Worm (Caenorhabditis elegans) whole organism, L3 larva: Measurements from ENCODE around the gene C35D10.12.

Experiments
- R02D3.7 ChIP-seq: fragments of 150-350 bp; optimal IDR thresholded peaks from 2 replicates; lab custom pipeline; 2014; ENCODE audit warnings: missing biosample characterization, missing genetic modification characterization
- ZK546.5 ChIP-seq: sonication (generic microtip); optimal IDR thresholded peaks from 2 replicates; lab custom pipeline; 2017; ENCODE audit warnings: missing biosample characterization, missing genetic modification characterization
- aly-2 ChIP-seq: fragments of 150-350 bp; optimal IDR thresholded peaks from 2 replicates; lab custom pipeline; 2014; ENCODE audit warnings: missing biosample characterization, missing genetic modification characterization
- ama-1 ChIP-seq: fragments of 150-350 bp; optimal IDR thresholded peaks from 2 replicates; lab custom pipeline; 2018
- ceh-28 ChIP-seq: fragments of 150-350 bp; optimal IDR thresholded peaks from 2 replicates; lab custom pipeline; 2014; ENCODE audit warnings: missing biosample characterization, missing genetic modification reagents, missing genetic modification characterization
- ceh-82 ChIP-seq: fragments of 150-350 bp; optimal IDR thresholded peaks from 2 replicates; lab custom pipeline; 2014; ENCODE audit warnings: missing biosample characterization, missing genetic modification characterization
- ceh-9 ChIP-seq: sonication (generic microtip); optimal IDR thresholded peaks from 2 replicates; lab custom pipeline; 2018; ENCODE audit warnings: missing biosample characterization, missing genetic modification characterization
- daf-12 ChIP-seq: fragments of 150-350 bp; optimal IDR thresholded peaks from 2 replicates; lab custom pipeline; 2014; ENCODE audit warnings: missing biosample characterization, missing genetic modification reagents, missing genetic modification characterization
- egl-5 ChIP-seq: fragments of 150-350 bp; optimal IDR thresholded peaks from 2 replicates; lab custom pipeline; 2017; ENCODE audit warnings: missing biosample characterization, missing genetic modification reagents, missing genetic modification characterization, inconsistent platforms
- elt-1 ChIP-seq: fragments of 150-350 bp; optimal IDR thresholded peaks from 2 replicates; lab custom pipeline; 2014; ENCODE audit warnings: missing biosample characterization, missing genetic modification characterization
- elt-2 ChIP-seq: sonication (generic microtip); optimal IDR thresholded peaks from 2 replicates; lab custom pipeline; 2016; ENCODE audit warnings: missing genetic modification reagents, mild to moderate bottlenecking, missing genetic modification characterization, missing compliant biosample characterization
- elt-3 ChIP-seq, 3 experiments: fragments of 150-350 bp in 1 of 3; sonication (generic microtip) in 2 of 3; optimal IDR thresholded peaks; 2 replicates in 2 of 3; 4 replicates in 1 of 3; lab custom pipeline; 2014 to 2017; ENCODE audit warnings: missing biosample characterization in 3 of 3, missing genetic modification characterization in 3 of 3
- eor-1 ChIP-seq, 2 experiments: fragments of 150-350 bp; optimal IDR thresholded peaks; 2 replicates each; lab custom pipeline; 2014 to 2018; ENCODE audit warnings: missing biosample characterization in 2 of 2, missing genetic modification characterization in 2 of 2
- fkh-10 ChIP-seq: sonication (generic microtip); optimal IDR thresholded peaks from 2 replicates; lab custom pipeline; 2017; ENCODE audit warnings: missing biosample characterization, missing genetic modification reagents, missing genetic modification characterization
- fos-1 ChIP-seq: fragments of 150-350 bp; optimal IDR thresholded peaks from 2 replicates; lab custom pipeline; 2014; ENCODE audit warnings: missing biosample characterization, missing genetic modification characterization
- hmg-11 ChIP-seq: sonication (generic microtip); optimal IDR thresholded peaks from 2 replicates; lab custom pipeline; 2016; ENCODE audit warnings: missing genetic modification characterization, missing compliant biosample characterization
- jun-1 ChIP-seq: fragments of 150-350 bp; optimal IDR thresholded peaks from 2 replicates; lab custom pipeline; 2014; ENCODE audit warnings: missing biosample characterization, missing genetic modification reagents, missing genetic modification characterization
- lin-15B ChIP-seq: fragments of 150-350 bp; optimal IDR thresholded peaks from 2 replicates; lab custom pipeline; 2014; ENCODE audit warnings: missing biosample characterization, missing genetic modification characterization
- lin-39 ChIP-seq: fragments of 150-350 bp; optimal IDR thresholded peaks from 2 replicates; lab custom pipeline; 2018; ENCODE audit warnings: missing biosample characterization, missing genetic modification reagents, missing genetic modification characterization
- lsy-12 ChIP-seq: sonication (generic microtip); optimal IDR thresholded peaks from 2 replicates; lab custom pipeline; 2016; ENCODE audit warnings: mild to moderate bottlenecking, missing genetic modification characterization, missing compliant biosample characterization
- mml-1 ChIP-seq: fragments of 150-350 bp; sonication (generic microtip); optimal IDR thresholded peaks from 3 replicates; lab custom pipeline; 2014; ENCODE audit warnings: missing biosample characterization, missing genetic modification characterization
- nfya-1 ChIP-seq: sonication (generic microtip); optimal IDR thresholded peaks from 2 replicates; lab custom pipeline; 2017; ENCODE audit warnings: missing genetic modification characterization, mild to moderate bottlenecking, missing compliant biosample characterization, antibody characterized with exemption, moderate library complexity; ENCODE audit not compliant: insufficient read depth
- nhr-11 ChIP-seq: fragments of 150-350 bp; optimal IDR thresholded peaks from 2 replicates; lab custom pipeline; 2014; ENCODE audit warnings: missing biosample characterization, missing genetic modification characterization
- nhr-12 ChIP-seq: fragments of 150-350 bp; optimal IDR thresholded peaks from 2 replicates; lab custom pipeline; 2014; ENCODE audit warnings: missing biosample characterization, missing genetic modification characterization
- nhr-23 ChIP-seq: fragments of 150-350 bp; optimal IDR thresholded peaks from 2 replicates; lab custom pipeline; 2014; ENCODE audit warnings: missing biosample characterization, missing genetic modification reagents, missing genetic modification characterization
- nhr-237 ChIP-seq: fragments of 150-350 bp; optimal IDR thresholded peaks from 2 replicates; lab custom pipeline; 2014; ENCODE audit warnings: missing biosample characterization, missing genetic modification characterization
- nhr-28 ChIP-seq: fragments of 150-350 bp; optimal IDR thresholded peaks from 2 replicates; lab custom pipeline; 2014; ENCODE audit warnings: missing biosample characterization, missing genetic modification characterization
- nhr-43 ChIP-seq: sonication (generic microtip); optimal IDR thresholded peaks from 2 replicates; lab custom pipeline; 2016; ENCODE audit warnings: mild to moderate bottlenecking, missing genetic modification characterization, missing compliant biosample characterization; ENCODE audit not compliant: poor library complexity, severe bottlenecking
- nhr-67 ChIP-seq: fragments of 150-350 bp; optimal IDR thresholded peaks from 2 replicates; lab custom pipeline; 2014; ENCODE audit warnings: missing biosample characterization, missing genetic modification characterization
- nhr-76 ChIP-seq: fragments of 150-350 bp; sonication (generic microtip); optimal IDR thresholded peaks from 5 replicates; lab custom pipeline; 2014; ENCODE audit warnings: missing biosample characterization, missing genetic modification characterization
- nhr-77 ChIP-seq: fragments of 150-350 bp; optimal IDR thresholded peaks from 2 replicates; lab custom pipeline; 2014; ENCODE audit warnings: missing biosample characterization, missing genetic modification characterization
- pha-4 ChIP-seq: fragments of 150-350 bp; optimal IDR thresholded peaks from 2 replicates; lab custom pipeline; 2014; ENCODE audit warnings: missing biosample characterization, missing genetic modification reagents, missing genetic modification characterization
- pqm-1 ChIP-seq: fragments of 150-350 bp; optimal IDR thresholded peaks from 2 replicates; lab custom pipeline; 2017; ENCODE audit warnings: missing biosample characterization, missing genetic modification characterization, inconsistent platforms
- sea-2 ChIP-seq: fragments of 150-350 bp; sonication (generic microtip); optimal IDR thresholded peaks from 4 replicates; lab custom pipeline; 2014; ENCODE audit warnings: missing biosample characterization, missing genetic modification reagents, missing genetic modification characterization
- skn-1 ChIP-seq: fragments of 150-350 bp; optimal IDR thresholded peaks from 2 replicates; lab custom pipeline; 2014; ENCODE audit warnings: missing biosample characterization, missing genetic modification characterization
- snpc-4 ChIP-seq: fragments of 150-350 bp; optimal IDR thresholded peaks from 2 replicates; lab custom pipeline; 2014; ENCODE audit warnings: missing biosample characterization, missing genetic modification characterization
- tbx-2 ChIP-seq: sonication (generic microtip); optimal IDR thresholded peaks from 2 replicates; lab custom pipeline; 2016; ENCODE audit warnings: mild to moderate bottlenecking, missing genetic modification characterization, missing compliant biosample characterization
- unc-39 ChIP-seq: sonication (generic microtip); optimal IDR thresholded peaks from 4 replicates; lab custom pipeline; 2017; ENCODE audit warnings: missing biosample characterization, missing genetic modification characterization
- unc-62 ChIP-seq: fragments of 150-350 bp; sonication (generic microtip); optimal IDR thresholded peaks from 4 replicates; lab custom pipeline; 2014; ENCODE audit warnings: missing biosample characterization, missing genetic modification reagents, missing genetic modification characterization
- zag-1 ChIP-seq: fragments of 150-350 bp; optimal IDR thresholded peaks from 2 replicates; lab custom pipeline; 2014; ENCODE audit warnings: missing biosample characterization, missing genetic modification characterization
- ztf-11 ChIP-seq: fragments of 150-350 bp; optimal IDR thresholded peaks from 2 replicates; lab custom pipeline; 2014; ENCODE audit warnings: missing biosample characterization, missing genetic modification characterization
- ztf-4 ChIP-seq: fragments of 150-350 bp; optimal IDR thresholded peaks from 2 replicates; lab custom pipeline; 2014; ENCODE audit warnings: missing biosample characterization, missing genetic modification characterization

C35D10.12 gene

DNA sequence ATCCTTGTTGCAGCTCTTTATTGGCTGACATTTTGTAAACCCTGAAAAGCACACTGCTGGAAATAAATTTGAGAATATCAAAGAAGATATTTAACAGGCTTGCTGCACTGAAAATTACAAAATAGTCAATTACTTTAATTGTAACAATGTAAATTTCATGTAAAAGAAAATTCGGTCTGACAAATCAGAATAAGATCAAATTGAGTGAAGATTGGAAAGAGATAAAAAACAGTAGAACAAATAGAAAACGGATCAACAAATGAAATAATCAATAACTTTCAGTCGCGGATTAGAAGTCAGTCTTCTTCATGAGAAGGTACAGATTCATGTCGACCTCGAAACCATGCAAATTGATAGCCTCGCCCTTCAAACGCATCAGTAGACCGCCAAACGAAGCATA lies 42.5 kb upstream of the C35D10.12 start, which contains the start of gene rars-1:
Gene rars-1, minus strand, starts transcription at position 101 of the 400 bp plus-strand sequence.
- TF ChIP-seq unc-62 (no peak), ceh-82 (tag; lab: Kevin White, UChicago) (no peak), zag-1 (no peak), nhr-11 (tag; lab: Kevin White, UChicago) (no peak), ztf-11 (tag; lab: Kevin White, UChicago) (no peak), skn-1 (no peak), ceh-28 (no peak), nhr-237 (tag; lab: Kevin White, UChicago) (no peak), fos-1 (tag; lab: Kevin White, UChicago) (no peak), ama-1 (lab: Kevin White, UChicago) (no peak), jun-1 (tag; lab: Kevin White, UChicago) (no peak), mml-1 (tag; lab: Kevin White, UChicago) (no peak), daf-12 (no peak), nhr-43 (tag; lab: Kevin White, UChicago) (no peak), unc-39 (tag; lab: Kevin White, UChicago) (no peak), ztf-4 (tag; lab: Kevin White, UChicago) (no peak), ceh-9 (tag; lab: Kevin White, UChicago) (no peak), elt-2 (tag; lab: Kevin White, UChicago) (no peak), nhr-12 (tag; lab: Kevin White, UChicago) (no peak)

- TF ChIP-seq aly-2 (tag; lab: Kevin White, UChicago) = no peak
- TF ChIP-seq egl-5 (tag; lab: Kevin White, UChicago) = no peak
- TF ChIP-seq ZK546.5 (tag; lab: Kevin White, UChicago) = no peak
- TF ChIP-seq, all 47 proteins: peak for 0
These were observed 39.2 kb upstream of the C35D10.12 start for ce11 chrIII:4913736-4914135.

DNA sequence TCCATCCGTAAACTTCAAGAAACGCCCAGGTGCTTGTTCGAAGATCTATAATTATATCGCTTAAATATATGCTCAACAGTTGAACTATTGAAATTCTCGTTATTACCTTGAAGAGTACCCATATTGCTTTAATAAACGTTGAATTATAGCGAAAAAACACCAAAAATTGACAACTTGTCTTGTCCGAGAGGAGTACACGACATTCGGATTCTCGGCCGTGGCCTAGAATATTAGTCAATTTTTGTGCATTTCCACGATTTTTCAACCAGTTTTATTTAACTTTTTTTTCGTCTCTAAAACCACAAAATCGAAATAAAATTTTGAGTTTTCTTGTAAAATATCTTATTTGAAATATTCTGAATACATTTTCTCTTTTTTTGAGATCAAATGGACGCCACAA lies 37.7 kb upstream of the C35D10.12 start, which contains the start of the genes F26F4.9 and cee-1:
Gene F26F4.9, minus strand, starts transcription at position 205 of the 400 bp plus-strand sequence.
Gene cee-1, plus strand, starts transcription at position 383 of the 400 bp plus-strand sequence.
- TF ChIP-seq hmg-11 (tag; lab: Kevin White, UChicago) (peak; percentile 33), R02D3.7 (no peak), lsy-12 (tag; lab: Kevin White, UChicago) (no peak), sea-2 (no peak), elt-3 (tag; optimal IDR thresholded peaks at IDR 0.05; lab: Kevin White, UChicago) (no peak), elt-1 (tag; lab: Kevin White, UChicago) (no peak), nfya-1 (tag; lab: Kevin White, UChicago) (peak; percentile 65), jun-1 (tag; lab: Kevin White, UChicago) (peak; percentile 22), elt-2 (tag; lab: Kevin White, UChicago) (peak; percentile 6), unc-62 (no peak), snpc-4 (tag; lab: Kevin White, UChicago) (peak; percentile 53), lin-15B (tag; lab: Kevin White, UChicago) (peak; percentile 80), ztf-11 (tag; lab: Kevin White, UChicago) (no peak), nhr-23 (tag; lab: Kevin White, UChicago) (peak; percentile 48), pqm-1 (tag; lab: Kevin White, UChicago) (peak; percentile 43), pha-4 (tag; lab: Kevin White, UChicago) (peak; percentile 71), fkh-10 (GFP tag; lab: Kevin White, UChicago) (no peak), eor-1 (tag; optimal IDR thresholded peaks at IDR 0.05; lab: Kevin White, UChicago) (no peak), nhr-12 (tag; lab: Kevin White, UChicago) (no peak), nhr-43 (tag; lab: Kevin White, UChicago) (peak; percentile 90)
- TF ChIP-seq, all 47 proteins: peak for 10

ce11 chrIII:4910956-4911355 lies 36.4 kb upstream of the C35D10.12 start, which contains the start of gene F26F4.2:
Gene F26F4.2, plus strand, starts transcription at chrIII:4911256.
- TF ChIP-seq lin-39 (tag; lab: Kevin White, UChicago) = no peak
- TF ChIP-seq tbx-2 = no peak
- no peak for TF ChIP-seq ceh-9 (tag; lab: Kevin White, UChicago)
- TF ChIP-seq mml-1 (tag; lab: Kevin White, UChicago) = no peak
- no peak for TF ChIP-seq ceh-28
- no peak for TF ChIP-seq elt-3 (tag; optimal IDR thresholded peaks at IDR 0.05; lab: Kevin White, UChicago)
- TF ChIP-seq aly-2 (tag; lab: Kevin White, UChicago) = no peak
- no peak for TF ChIP-seq nhr-76 (tag; lab: Kevin White, UChicago)
- TF ChIP-seq ceh-82 (tag; lab: Kevin White, UChicago) = no peak
- no peak for TF ChIP-seq nhr-28 (tag; lab: Kevin White, UChicago)
- no peak for TF ChIP-seq skn-1
- no peak for TF ChIP-seq nhr-67
- no peak for TF ChIP-seq pha-4 (tag; lab: Kevin White, UChicago)
- no peak for TF ChIP-seq nhr-43 (tag; lab: Kevin White, UChicago)
- TF ChIP-seq nhr-77 (tag; lab: Kevin White, UChicago) = no peak
